Fruit fly (Drosophila melanogaster) Kc167 (cell line): ENCODE data around the gene Hsp60A.

Experiments used
- Sin3A ChIP-seq: fragments of >200 bp; optimal IDR thresholded peaks from 2 replicates; lab custom pipeline; 2018; ENCODE audit warnings: missing external identifiers
- insv ChIP-seq: fragments of >200 bp; optimal IDR thresholded peaks from 3 replicates; lab custom pipeline; 2018; ENCODE audit warnings: missing external identifiers
- psq ChIP-seq: fragments of >200 bp; optimal IDR thresholded peaks from 2 replicates; lab custom pipeline; 2017; ENCODE audit warnings: missing external identifiers

- no peak for TF ChIP-seq psq (lab: Kevin White, UChicago)
- no peak for TF ChIP-seq Sin3A (lab: Kevin White, UChicago)
- TF ChIP-seq insv: no peak
Observed at dm6 chrX:11147553-11148067, 39.3 kb downstream of the Hsp60A start.
